Fruit fly (Drosophila melanogaster) whole organism, embryonic: ENCODE measurements around the gene Nepl21.

ENCODE experiments used
- Adf1 ChIP-seq: fragments of 200-800 bp; sonication (Bioruptor generic); IDR thresholded peaks from 2 replicates; pipeline ENCODE4 v1.3.6; 2022; ENCODE audit warnings: missing biosample characterization, missing genetic modification characterization
- Awh ChIP-seq: fragments of 200-800 bp; sonication (Bioruptor generic); IDR thresholded peaks from 2 replicates; pipeline ENCODE4, ENCODE4 v1.3.6; 2022; ENCODE audit warnings: missing biosample characterization, missing genetic modification characterization
- BEAF-32 ChIP-seq: fragments of 200-800 bp; sonication (Bioruptor generic); optimal IDR thresholded peaks from 3 replicates; lab custom pipeline; 2017; ENCODE audit warnings: missing biosample characterization, missing genetic modification characterization, mild to moderate bottlenecking, moderate library complexity, missing genetic modification reagents
- Blimp-1 ChIP-seq: fragments of 200-800 bp; sonication (Bioruptor generic); optimal IDR thresholded peaks from 3 replicates; lab custom pipeline; 2018; ENCODE audit warnings: missing biosample characterization, missing genetic modification characterization, mild to moderate bottlenecking, moderate library complexity, missing genetic modification reagents
- CG10979 ChIP-seq: fragments of 200-800 bp; sonication (Bioruptor generic); optimal IDR thresholded peaks from 2 replicates; lab custom pipeline; 2018; ENCODE audit warnings: missing biosample characterization, mild to moderate bottlenecking, missing genetic modification characterization, moderate library complexity
- CG11247 ChIP-seq: fragments of 200-800 bp; sonication (Bioruptor generic); IDR thresholded peaks from 2 replicates; pipeline ENCODE4 v1.3.6; 2022; ENCODE audit warnings: missing biosample characterization, missing genetic modification characterization
- CG11504 ChIP-seq: fragments of 200-800 bp; sonication (Bioruptor generic); optimal IDR thresholded peaks from 3 replicates; lab custom pipeline; 2019; ENCODE audit warnings: missing biosample characterization, mild to moderate bottlenecking, missing genetic modification characterization, moderate library complexity
- CG12155 ChIP-seq: fragments of 200-800 bp; sonication (Bioruptor generic); optimal IDR thresholded peaks from 3 replicates; lab custom pipeline; 2016; ENCODE audit warnings: missing biosample characterization, missing genetic modification characterization
- CG12942 ChIP-seq: fragments of 200-800 bp; sonication (Bioruptor generic); optimal IDR thresholded peaks from 3 replicates; lab custom pipeline; 2016; ENCODE audit warnings: missing biosample characterization, missing genetic modification characterization
- CG13624 ChIP-seq: fragments of 200-800 bp; sonication (Bioruptor generic); optimal IDR thresholded peaks from 2 replicates; lab custom pipeline; 2016; ENCODE audit warnings: missing biosample characterization, missing genetic modification characterization
- CG14667 ChIP-seq: fragments of 200-800 bp; sonication (Bioruptor generic); IDR thresholded peaks from 2 replicates; pipeline ENCODE4 v1.3.6; 2022; ENCODE audit warnings: missing biosample characterization, missing genetic modification characterization
- CG17186 ChIP-seq: fragments of 200-800 bp; sonication (Bioruptor generic); optimal IDR thresholded peaks from 3 replicates; lab custom pipeline; 2017; ENCODE audit warnings: missing biosample characterization, missing genetic modification reagents, missing genetic modification characterization
- CG17612 ChIP-seq: fragments of 200-800 bp; sonication (Bioruptor generic); IDR thresholded peaks from 2 replicates; pipeline ENCODE4 v1.3.6; 2022; ENCODE audit warnings: missing biosample characterization, missing genetic modification characterization
- CG18262 ChIP-seq: fragments of 200-800 bp; optimal IDR thresholded peaks from 3 replicates; lab custom pipeline; 2019; ENCODE audit warnings: missing biosample characterization, mild to moderate bottlenecking, missing genetic modification characterization, moderate library complexity
- CG5953 ChIP-seq: fragments of 200-800 bp; sonication (Bioruptor generic); IDR thresholded peaks from 2 replicates; pipeline ENCODE4 v1.3.6; 2022; ENCODE audit warnings: missing biosample characterization, missing genetic modification characterization
- CG6683 ChIP-seq: fragments of 200-800 bp; sonication (Bioruptor generic); optimal IDR thresholded peaks from 2 replicates; lab custom pipeline; 2017; ENCODE audit warnings: missing biosample characterization, mild to moderate bottlenecking, missing genetic modification characterization, missing genetic modification reagents
- CG6854 ChIP-seq: fragments of 200-800 bp; sonication (Bioruptor generic); optimal IDR thresholded peaks from 3 replicates; lab custom pipeline; 2017; ENCODE audit warnings: missing biosample characterization, mild to moderate bottlenecking, missing genetic modification characterization
- CG7271 ChIP-seq: fragments of 200-800 bp; sonication (Bioruptor generic); optimal IDR thresholded peaks from 2 replicates; lab custom pipeline; 2018; ENCODE audit warnings: missing biosample characterization, mild to moderate bottlenecking, missing genetic modification characterization, moderate library complexity
- CG9727 ChIP-seq: fragments of 200-800 bp; sonication (Bioruptor generic); optimal IDR thresholded peaks from 3 replicates; lab custom pipeline; 2017; ENCODE audit warnings: missing biosample characterization, mild to moderate bottlenecking, missing genetic modification characterization
- CG9817 ChIP-seq: fragments of 200-800 bp; sonication (Bioruptor generic); optimal IDR thresholded peaks from 2 replicates; lab custom pipeline; 2018; ENCODE audit warnings: missing biosample characterization, mild to moderate bottlenecking, missing genetic modification characterization, moderate library complexity
- Doc3 ChIP-seq: fragments of 200-800 bp; sonication (Bioruptor generic); IDR thresholded peaks from 3 replicates; pipeline ENCODE4 v1.3.6; 2022; ENCODE audit warnings: missing biosample characterization, missing genetic modification characterization; ENCODE audit not compliant: partially characterized antibody
- Dp ChIP-seq: fragments of 200-800 bp; sonication (Bioruptor generic); optimal IDR thresholded peaks from 2 replicates; lab custom pipeline; 2018; ENCODE audit warnings: missing biosample characterization, mild to moderate bottlenecking, missing genetic modification characterization, moderate library complexity
- Dref ChIP-seq: fragments of 200-800 bp; sonication (Bioruptor generic); IDR thresholded peaks from 2 replicates; pipeline ENCODE4 v1.3.6; 2022; ENCODE audit warnings: missing biosample characterization, missing genetic modification characterization
- ERR ChIP-seq: fragments of 200-800 bp; sonication (Bioruptor generic); optimal IDR thresholded peaks from 2 replicates; lab custom pipeline; 2016; ENCODE audit warnings: missing biosample characterization, missing genetic modification characterization
- Eip74EF ChIP-seq, 2 experiments: fragments of 200-800 bp in 1 of 2; fragments of >200 bp in 1 of 2; sonication (Bioruptor generic) in 1 of 2; optimal IDR thresholded peaks; 2 replicates each; lab custom pipeline; 2017 to 2019; ENCODE audit warnings: missing biosample characterization in 2 of 2, missing genetic modification characterization in 2 of 2, mild to moderate bottlenecking in 1 of 2, moderate library complexity in 1 of 2
- Fer3 ChIP-seq: fragments of 200-800 bp; sonication (Bioruptor generic); optimal IDR thresholded peaks from 2 replicates; lab custom pipeline; 2018; ENCODE audit warnings: missing biosample characterization, mild to moderate bottlenecking, missing genetic modification characterization, moderate library complexity
- Gug ChIP-seq: fragments of 200-800 bp; sonication (Bioruptor generic); IDR thresholded peaks from 4 replicates; pipeline ENCODE4 v1.3.6; 2022; ENCODE audit warnings: missing biosample characterization, missing genetic modification characterization
- H15 ChIP-seq: fragments of 200-800 bp; sonication (Bioruptor generic); IDR thresholded peaks from 3 replicates; pipeline ENCODE4 v1.3.6; 2022; ENCODE audit warnings: missing biosample characterization, missing genetic modification characterization
- HLH4C ChIP-seq: fragments of 200-800 bp; sonication (Bioruptor generic); IDR thresholded peaks from 3 replicates; pipeline ENCODE4 v1.3.6; 2022; ENCODE audit warnings: missing biosample characterization, missing genetic modification characterization; ENCODE audit not compliant: partially characterized antibody
- HLHmδ ChIP-seq: fragments of 200-800 bp; sonication (Bioruptor generic); optimal IDR thresholded peaks from 2 replicates; lab custom pipeline; 2018; ENCODE audit warnings: missing biosample characterization, mild to moderate bottlenecking, missing genetic modification characterization, moderate library complexity
- Hr39 ChIP-seq: fragments of >200 bp; optimal IDR thresholded peaks from 2 replicates; lab custom pipeline; 2017
- Lhr ChIP-seq: fragments of 200-800 bp; sonication (Bioruptor generic); optimal IDR thresholded peaks from 3 replicates; lab custom pipeline; 2017; ENCODE audit warnings: mild to moderate bottlenecking, missing biosample characterization, missing genetic modification reagents, missing genetic modification characterization
- Mes4 ChIP-seq: fragments of 200-800 bp; sonication (Bioruptor generic); optimal IDR thresholded peaks from 2 replicates; lab custom pipeline; 2016; ENCODE audit warnings: missing biosample characterization, missing genetic modification characterization
- Myb ChIP-seq: fragments of 200-800 bp; sonication (Bioruptor generic); optimal IDR thresholded peaks from 2 replicates; lab custom pipeline; 2016; ENCODE audit warnings: missing biosample characterization, missing genetic modification characterization
- NfI ChIP-seq: fragments of 200-800 bp; sonication (Bioruptor generic); optimal IDR thresholded peaks from 3 replicates; lab custom pipeline; 2018; ENCODE audit warnings: missing biosample characterization, mild to moderate bottlenecking, missing genetic modification characterization, moderate library complexity
- Oli ChIP-seq: fragments of 200-800 bp; sonication (Bioruptor generic); optimal IDR thresholded peaks from 2 replicates; lab custom pipeline; 2018; ENCODE audit warnings: missing biosample characterization, mild to moderate bottlenecking, missing genetic modification characterization, moderate library complexity
- Opbp ChIP-seq: fragments of 200-800 bp; sonication (Bioruptor generic); IDR thresholded peaks from 3 replicates; pipeline ENCODE4 v1.3.6; 2022; ENCODE audit warnings: missing biosample characterization, missing genetic modification characterization; ENCODE audit not compliant: partially characterized antibody
- Sry-β ChIP-seq: fragments of 200-800 bp; sonication (Bioruptor generic); optimal IDR thresholded peaks from 2 replicates; lab custom pipeline; 2018; ENCODE audit warnings: missing biosample characterization, mild to moderate bottlenecking, missing genetic modification characterization, moderate library complexity
- Xrp1 ChIP-seq: fragments of 200-800 bp; sonication (Bioruptor generic); IDR thresholded peaks from 2 replicates; pipeline ENCODE4 v1.3.6; 2022; ENCODE audit warnings: missing biosample characterization, missing genetic modification characterization
- ash1 ChIP-seq: fragments of 200-800 bp; sonication (Bioruptor generic); optimal IDR thresholded peaks from 2 replicates; lab custom pipeline; 2018; ENCODE audit warnings: missing biosample characterization, mild to moderate bottlenecking, missing genetic modification characterization
- caup ChIP-seq: fragments of 200-800 bp; sonication (Bioruptor generic); optimal IDR thresholded peaks from 3 replicates; lab custom pipeline; 2017; ENCODE audit warnings: missing biosample characterization, mild to moderate bottlenecking, missing genetic modification characterization, moderate library complexity; ENCODE audit not compliant: severe bottlenecking
- chn ChIP-seq: fragments of 200-800 bp; sonication (Bioruptor generic); optimal IDR thresholded peaks from 2 replicates; lab custom pipeline; 2016; ENCODE audit warnings: missing biosample characterization, missing genetic modification characterization
- da ChIP-seq: fragments of 200-800 bp; sonication (Bioruptor generic); optimal IDR thresholded peaks from 2 replicates; lab custom pipeline; 2016; ENCODE audit warnings: missing biosample characterization, missing genetic modification characterization
- lola ChIP-seq, 3 experiments: fragments of >200 bp in 2 of 3; fragments of 200-800 bp in 1 of 3; sonication (Bioruptor generic) in 1 of 3; optimal IDR thresholded peaks; 2 replicates each; lab custom pipeline; 2017 to 2019; ENCODE audit warnings: missing biosample characterization in 3 of 3, missing genetic modification characterization in 3 of 3, mild to moderate bottlenecking in 1 of 3, moderate library complexity in 1 of 3
- luna ChIP-seq: fragments of 200-800 bp; sonication (Bioruptor generic); optimal IDR thresholded peaks from 2 replicates; lab custom pipeline; 2016; ENCODE audit warnings: missing biosample characterization, missing genetic modification characterization
- onecut ChIP-seq: fragments of 200-800 bp; sonication (Bioruptor generic); IDR thresholded peaks from 2 replicates; pipeline ENCODE4 v1.3.6; 2022; ENCODE audit warnings: missing biosample characterization, missing genetic modification characterization
- rib ChIP-seq: fragments of 200-800 bp; sonication (Bioruptor generic); IDR thresholded peaks from 2 replicates; pipeline ENCODE4 v1.3.6; 2022; ENCODE audit warnings: missing biosample characterization, missing genetic modification characterization
- sd ChIP-seq: fragments of 200-800 bp; sonication (Bioruptor generic); optimal IDR thresholded peaks from 3 replicates; lab custom pipeline; 2018; ENCODE audit warnings: missing biosample characterization, mild to moderate bottlenecking, missing genetic modification characterization, moderate library complexity
- trem ChIP-seq: fragments of 200-800 bp; optimal IDR thresholded peaks from 3 replicates; lab custom pipeline; 2019; ENCODE audit warnings: missing biosample characterization, mild to moderate bottlenecking, missing genetic modification characterization, moderate library complexity

Gene Nepl21

DNA sequence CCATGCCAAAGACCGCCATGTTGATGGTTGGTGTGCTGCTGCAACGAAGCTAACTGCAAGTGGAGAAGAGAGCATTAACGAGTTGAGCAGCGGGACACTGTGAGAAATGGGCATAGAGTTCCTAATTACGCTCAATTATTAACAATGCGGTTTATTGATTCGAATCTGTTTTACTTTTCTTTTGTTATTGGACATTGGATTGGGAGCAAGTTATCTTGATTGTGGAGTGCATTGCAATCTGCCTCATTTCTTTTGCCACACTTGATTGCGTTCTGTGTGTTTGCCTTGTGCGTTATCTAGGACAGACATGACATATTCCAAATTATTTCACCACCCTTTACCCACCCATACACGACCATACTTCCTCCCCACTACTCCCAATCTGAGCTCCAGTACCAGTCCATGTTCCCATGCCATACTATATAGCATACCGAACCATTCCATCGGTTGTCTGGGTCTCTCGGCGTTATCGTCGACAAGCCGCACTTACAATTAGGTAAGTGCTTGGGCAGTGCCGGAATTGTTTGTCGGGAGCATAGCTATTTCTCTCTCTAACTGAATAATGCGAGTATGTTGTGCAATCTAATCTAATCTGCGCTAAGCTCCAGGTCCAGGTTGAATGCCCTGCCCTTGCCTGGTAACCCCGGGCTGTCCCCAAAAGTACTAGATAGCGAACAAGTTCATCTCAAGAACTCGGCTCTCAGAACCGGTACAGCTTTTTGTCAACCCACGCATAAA lies 26.0 kb upstream of the Nepl21 start (continued):
- TF ChIP-seq Doc3 (GFP tag; lab: Robert Waterston, UW) (no peak), chn (GFP tag; lab: Kevin White, UChicago) (peak; percentile 15), CG10979 (peak; percentile 60), H15 (peak; percentile 58; the same call in 1 of the 3 replicates), luna (no peak), NfI (peak; percentile 10), Xrp1 (GFP tag; lab: Robert Waterston, UW) (peak; percentile 63), CG13624 (GFP tag; lab: Kevin White, UChicago) (no peak), Blimp-1 (GFP tag; lab: Kevin White, UChicago) (peak; percentile 56), lola (GFP tag; optimal IDR thresholded peaks at IDR 0.05; lab: Kevin White, UChicago) (peak in 1 of 3 experiments; percentile 40), CG17186 (GFP tag; lab: Kevin White, UChicago) (no peak), rib (GFP tag; lab: Robert Waterston, UW) (no peak), da (GFP tag; lab: Kevin White, UChicago) (no peak), HLHmδ (no peak), CG6683 (GFP tag; lab: Kevin White, UChicago) (no peak), CG9817 (tag; lab: Kevin White, UChicago) (no peak), HLH4C (GFP tag; lab: Robert Waterston, UW) (no peak), onecut (0 out of 2 replicates have a peak, but pooled peaks have one; percentile 31), CG11504 (tag; lab: Kevin White, UChicago) (peak; percentile 58), CG17612 (no peak), CG11247 (GFP tag; lab: Robert Waterston, UW) (no peak), Opbp (no peak), caup (GFP tag; lab: Kevin White, UChicago) (peak; percentile 14), ERR (no peak), Myb (GFP tag; lab: Kevin White, UChicago) (peak; percentile 1), Awh (no peak), Gug (GFP tag; lab: Robert Waterston, UW) (peak; percentile 20; the same call in 2 of the 4 replicates), Hr39 (lab: Kevin White, UChicago) (no peak), Adf1 (GFP tag; lab: Robert Waterston, UW) (no peak), CG12155 (GFP tag; lab: Kevin White, UChicago) (no peak), Mes4 (GFP tag; lab: Kevin White, UChicago) (peak; percentile 12), CG9727 (GFP tag; lab: Kevin White, UChicago) (no peak), ash1 (GFP tag; lab: Kevin White, UChicago) (no peak), trem (tag; lab: Kevin White, UChicago) (no peak), Fer3 (tag; lab: Kevin White, UChicago) (no peak), Oli (tag; lab: Kevin White, UChicago) (peak; percentile 49), sd (tag; lab: Kevin White, UChicago) (no peak), CG12942 (peak; percentile 26), Sry-β (GFP tag; lab: Kevin White, UChicago) (no peak), Dref (GFP tag; lab: Robert Waterston, UW) (no peak), CG5953 (GFP tag; lab: Robert Waterston, UW) (no peak; the same call in 1 of the 2 replicates), Lhr (GFP tag; lab: Kevin White, UChicago) (no peak), CG18262 (peak; percentile 52), Eip74EF (GFP tag; optimal IDR thresholded peaks at IDR 0.05; lab: Kevin White, UChicago) (no peak), Dp (GFP tag; lab: Kevin White, UChicago) (no peak), BEAF-32 (GFP tag; lab: Kevin White, UChicago) (no peak), CG14667 (GFP tag; lab: Robert Waterston, UW) (no peak), CG6854 (no peak), CG7271 (no peak)
